Worm (Caenorhabditis elegans) whole organism, L2 larva: ENCODE data around the gene T22F7.3.

Experiments
- C34F6.9 ChIP-seq: fragments of 150-350 bp; optimal IDR thresholded peaks from 2 replicates; lab custom pipeline; 2014; ENCODE audit warnings: missing biosample characterization, missing genetic modification characterization
- F13H6.1 ChIP-seq: sonication (generic microtip); optimal IDR thresholded peaks from 2 replicates; lab custom pipeline; 2016; ENCODE audit warnings: missing genetic modification characterization, missing compliant biosample characterization
- Y55F3AM.14 ChIP-seq: fragments of 200-800 bp; sonication (Bioruptor generic); optimal IDR thresholded peaks from 2 replicates; lab custom pipeline; 2018; ENCODE audit warnings: mild to moderate bottlenecking, missing genetic modification characterization, missing compliant biosample characterization
- ZK546.5 ChIP-seq: sonication (generic microtip); optimal IDR thresholded peaks from 2 replicates; lab custom pipeline; 2017; ENCODE audit warnings: missing biosample characterization, missing genetic modification characterization
- aly-2 ChIP-seq: fragments of 150-350 bp; optimal IDR thresholded peaks from 2 replicates; lab custom pipeline; 2014; ENCODE audit warnings: missing biosample characterization, missing genetic modification characterization
- ama-1 ChIP-seq: fragments of 150-350 bp; optimal IDR thresholded peaks from 2 replicates; lab custom pipeline; 2018; ENCODE audit warnings: inconsistent platforms
- blmp-1 ChIP-seq: sonication (generic microtip); optimal IDR thresholded peaks from 2 replicates; lab custom pipeline; 2017; ENCODE audit warnings: missing genetic modification characterization, mild to moderate bottlenecking, missing compliant biosample characterization, antibody characterized with exemption, moderate library complexity; ENCODE audit not compliant: insufficient read depth
- ceh-16 ChIP-seq: fragments of 150-350 bp; optimal IDR thresholded peaks from 2 replicates; lab custom pipeline; 2014; ENCODE audit warnings: missing biosample characterization, missing genetic modification characterization
- ceh-82 ChIP-seq: fragments of 150-350 bp; optimal IDR thresholded peaks from 2 replicates; lab custom pipeline; 2014; ENCODE audit warnings: missing biosample characterization, missing genetic modification characterization
- crh-2 ChIP-seq: sonication (generic microtip); optimal IDR thresholded peaks from 2 replicates; lab custom pipeline; 2017; ENCODE audit warnings: missing biosample characterization, missing genetic modification characterization
- dmd-4 ChIP-seq: sonication (generic microtip); optimal IDR thresholded peaks from 2 replicates; lab custom pipeline; 2017; ENCODE audit warnings: missing biosample characterization, missing genetic modification characterization
- egl-27 ChIP-seq: sonication (generic microtip); optimal IDR thresholded peaks from 3 replicates; lab custom pipeline; 2017; ENCODE audit warnings: missing biosample characterization, missing genetic modification reagents, missing genetic modification characterization
- elt-1 ChIP-seq: fragments of 150-350 bp; optimal IDR thresholded peaks from 2 replicates; lab custom pipeline; 2014; ENCODE audit warnings: missing biosample characterization, missing genetic modification characterization
- elt-3 ChIP-seq: sonication (generic microtip); optimal IDR thresholded peaks from 2 replicates; lab custom pipeline; 2017; ENCODE audit warnings: missing biosample characterization, missing genetic modification characterization
- fos-1 ChIP-seq: fragments of 150-350 bp; optimal IDR thresholded peaks from 2 replicates; lab custom pipeline; 2014; ENCODE audit warnings: missing biosample characterization, missing genetic modification characterization
- gmeb-1 ChIP-seq: fragments of 150-350 bp; optimal IDR thresholded peaks from 2 replicates; lab custom pipeline; 2014; ENCODE audit warnings: missing biosample characterization, missing genetic modification characterization
- lin-11 ChIP-seq: fragments of 150-350 bp; sonication (generic microtip); optimal IDR thresholded peaks from 2 replicates; lab custom pipeline; 2014; ENCODE audit warnings: missing biosample characterization, missing genetic modification characterization, inconsistent platforms, mixed read lengths
- lin-13 ChIP-seq: fragments of 150-350 bp; optimal IDR thresholded peaks from 2 replicates; lab custom pipeline; 2014; ENCODE audit warnings: missing biosample characterization, missing genetic modification reagents, missing genetic modification characterization
- lin-39 ChIP-seq: fragments of 150-350 bp; optimal IDR thresholded peaks from 2 replicates; lab custom pipeline; 2014; ENCODE audit warnings: missing biosample characterization, missing genetic modification reagents, missing genetic modification characterization
- mab-5 ChIP-seq: fragments of 150-350 bp; optimal IDR thresholded peaks from 2 replicates; lab custom pipeline; 2014; ENCODE audit warnings: missing biosample characterization, missing genetic modification characterization
- nhr-10 ChIP-seq: sonication (generic microtip); optimal IDR thresholded peaks from 2 replicates; lab custom pipeline; 2017; ENCODE audit warnings: missing biosample characterization, missing genetic modification characterization
- nhr-12 ChIP-seq: fragments of 150-350 bp; optimal IDR thresholded peaks from 2 replicates; lab custom pipeline; 2014; ENCODE audit warnings: missing biosample characterization, missing genetic modification characterization
- nhr-129 ChIP-seq: fragments of 150-350 bp; optimal IDR thresholded peaks from 2 replicates; lab custom pipeline; 2014; ENCODE audit warnings: missing biosample characterization, missing genetic modification characterization
- nhr-21 ChIP-seq: fragments of 150-350 bp; optimal IDR thresholded peaks from 2 replicates; lab custom pipeline; 2014; ENCODE audit warnings: missing biosample characterization, missing genetic modification characterization
- nhr-23 ChIP-seq: fragments of 150-350 bp; optimal IDR thresholded peaks from 2 replicates; lab custom pipeline; 2014; ENCODE audit warnings: missing biosample characterization, missing genetic modification reagents, missing genetic modification characterization
- nhr-237 ChIP-seq: fragments of 150-350 bp; optimal IDR thresholded peaks from 2 replicates; lab custom pipeline; 2014; ENCODE audit warnings: missing biosample characterization, missing genetic modification characterization
- nhr-25 ChIP-seq: fragments of 150-350 bp; sonication (generic microtip); optimal IDR thresholded peaks from 3 replicates; lab custom pipeline; 2014; ENCODE audit warnings: missing biosample characterization, missing genetic modification characterization
- nhr-6 ChIP-seq: fragments of 150-350 bp; optimal IDR thresholded peaks from 2 replicates; lab custom pipeline; 2014; ENCODE audit warnings: missing biosample characterization, missing genetic modification characterization
- nhr-77 ChIP-seq: fragments of 150-350 bp; optimal IDR thresholded peaks from 2 replicates; lab custom pipeline; 2014; ENCODE audit warnings: missing biosample characterization, missing genetic modification characterization
- peb-1 ChIP-seq: fragments of 150-350 bp; optimal IDR thresholded peaks from 2 replicates; lab custom pipeline; 2014; ENCODE audit warnings: missing biosample characterization, missing genetic modification characterization
- sem-4 ChIP-seq: fragments of 150-350 bp; optimal IDR thresholded peaks from 2 replicates; lab custom pipeline; 2014; ENCODE audit warnings: missing biosample characterization, missing genetic modification reagents, missing genetic modification characterization
- sma-3 ChIP-seq: sonication (generic microtip); optimal IDR thresholded peaks from 2 replicates; lab custom pipeline; 2016; ENCODE audit warnings: missing genetic modification reagents, missing genetic modification characterization, missing compliant biosample characterization
- sma-9 ChIP-seq, 2 experiments: fragments of 150-350 bp in 1 of 2; sonication (generic microtip) in 1 of 2; optimal IDR thresholded peaks; 2 replicates each; lab custom pipeline; 2014 to 2016; ENCODE audit warnings: missing genetic modification characterization in 2 of 2, mild to moderate bottlenecking in 1 of 2, missing biosample characterization in 1 of 2, missing compliant biosample characterization in 1 of 2, missing genetic modification reagents in 1 of 2, moderate library complexity in 1 of 2
- snpc-4 ChIP-seq: fragments of 150-350 bp; optimal IDR thresholded peaks from 2 replicates; lab custom pipeline; 2014; ENCODE audit warnings: missing biosample characterization, missing genetic modification characterization
- unc-39 ChIP-seq: fragments of 150-350 bp; optimal IDR thresholded peaks from 2 replicates; lab custom pipeline; 2014; ENCODE audit warnings: missing biosample characterization, missing genetic modification characterization
- unc-55 ChIP-seq: fragments of 150-350 bp; sonication (generic microtip); optimal IDR thresholded peaks from 3 replicates; lab custom pipeline; 2014; ENCODE audit warnings: missing biosample characterization, missing genetic modification reagents, missing genetic modification characterization
- zag-1 ChIP-seq: fragments of 150-350 bp; optimal IDR thresholded peaks from 2 replicates; lab custom pipeline; 2014; ENCODE audit warnings: missing biosample characterization, missing genetic modification characterization
- ztf-1 ChIP-seq: fragments of 200-800 bp; sonication (Bioruptor generic); conservative IDR thresholded peaks from 2 replicates; pipeline ENCODE4 v1.3.6; 2022; ENCODE audit warnings: missing genetic modification characterization, missing compliant biosample characterization
- ztf-11 ChIP-seq: sonication (generic microtip); optimal IDR thresholded peaks from 2 replicates; lab custom pipeline; 2017; ENCODE audit warnings: missing biosample characterization, missing genetic modification characterization
- ztf-4 ChIP-seq: fragments of 150-350 bp; optimal IDR thresholded peaks from 2 replicates; lab custom pipeline; 2014; ENCODE audit warnings: missing biosample characterization, missing genetic modification characterization

T22F7.3 gene

DNA sequence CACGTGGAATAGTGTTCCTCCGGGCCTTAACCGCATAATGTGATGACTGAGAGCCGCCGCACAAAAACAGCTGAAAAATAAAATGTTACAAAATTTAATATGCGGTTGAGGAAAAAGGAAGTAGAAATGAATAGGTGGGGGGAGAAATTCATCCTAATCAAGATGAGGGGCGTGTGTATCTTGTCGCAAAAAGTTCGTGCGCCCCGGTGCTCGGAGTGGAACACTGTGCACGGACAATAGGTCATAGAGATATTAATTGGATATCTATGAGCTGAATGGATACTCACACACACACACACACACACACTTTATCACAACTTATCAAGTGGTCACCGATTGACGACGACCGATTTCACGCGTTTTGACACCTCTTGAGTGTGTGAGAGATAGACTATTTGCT is at the start of gene T22F7.3:
Gene T22F7.3 (minus strand): TSS at position 101 of the 400 bp plus-strand sequence.
- TF ChIP-seq nhr-21 (no peak), ztf-1 (no peak), lin-11 (tag; lab: Kevin White, UChicago) (no peak), sma-9 (GFP tag; optimal IDR thresholded peaks at IDR 0.05; lab: Kevin White, UChicago) (no peak), sma-9 (tag; optimal IDR thresholded peaks at IDR 0.05; lab: Kevin White, UChicago) (no peak), elt-1 (no peak), aly-2 (tag; lab: Kevin White, UChicago) (no peak), nhr-129 (tag; lab: Kevin White, UChicago) (no peak), nhr-10 (tag; lab: Kevin White, UChicago) (no peak), unc-55 (GFP tag; lab: Kevin White, UChicago) (no peak), mab-5 (tag; lab: Kevin White, UChicago) (no peak), unc-39 (tag; lab: Kevin White, UChicago) (no peak), zag-1 (tag; lab: Kevin White, UChicago) (no peak), dmd-4 (tag; lab: Kevin White, UChicago) (no peak)

- TF ChIP-seq blmp-1 (peak; percentile 74), ceh-82 (tag; lab: Kevin White, UChicago) (no peak)
These were observed 45.0 kb upstream of the T22F7.3 start for ce11 chrIII:568815-569214.

ce11 chrIII:564786-565185 is 40.9 kb upstream of the T22F7.3 start:
- TF ChIP-seq sma-9 (GFP tag; optimal IDR thresholded peaks at IDR 0.05; lab: Kevin White, UChicago), result no peak
- TF ChIP-seq sma-9 (tag; optimal IDR thresholded peaks at IDR 0.05; lab: Kevin White, UChicago), result no peak
- TF ChIP-seq lin-11 (tag; lab: Kevin White, UChicago), result no peak
- no peak for TF ChIP-seq sma-3 (GFP tag; lab: Kevin White, UChicago)
- TF ChIP-seq snpc-4 (tag; lab: Kevin White, UChicago), result no peak
- peak; percentile 34 for TF ChIP-seq nhr-25 (tag; lab: Kevin White, UChicago)
- no peak for TF ChIP-seq lin-39
- peak; percentile 25 for TF ChIP-seq sem-4 (tag; lab: Kevin White, UChicago)
- no peak for TF ChIP-seq nhr-12 (tag; lab: Kevin White, UChicago)
- no peak for TF ChIP-seq nhr-77 (tag; lab: Kevin White, UChicago)
- TF ChIP-seq ztf-4 (tag; lab: Kevin White, UChicago), result no peak
- TF ChIP-seq nhr-6 (tag; lab: Kevin White, UChicago), result no peak
- TF ChIP-seq nhr-129 (tag; lab: Kevin White, UChicago), result no peak
- TF ChIP-seq fos-1 (tag; lab: Kevin White, UChicago), result no peak

ce11 chrIII:563755-564154 is 39.9 kb upstream of the T22F7.3 start:
- TF ChIP-seq aly-2 (tag; lab: Kevin White, UChicago) (no peak), lin-11 (tag; lab: Kevin White, UChicago) (no peak), Y55F3AM.14 (GFP tag; lab: Kevin White, UChicago) (no peak), elt-1 (no peak), unc-39 (tag; lab: Kevin White, UChicago) (no peak), nhr-25 (tag; lab: Kevin White, UChicago) (no peak), nhr-129 (tag; lab: Kevin White, UChicago) (no peak), nhr-10 (tag; lab: Kevin White, UChicago) (no peak), F13H6.1 (tag; lab: Kevin White, UChicago) (no peak), elt-3 (no peak)
- TF ChIP-seq, all 48 proteins: peak for 0

- TF ChIP-seq mab-5 (tag; lab: Kevin White, UChicago), result no peak
- no peak for TF ChIP-seq nhr-237 (tag; lab: Kevin White, UChicago)
- no peak for TF ChIP-seq ztf-4 (tag; lab: Kevin White, UChicago)
- TF ChIP-seq sma-3 (GFP tag; lab: Kevin White, UChicago), result peak; percentile 23
- TF ChIP-seq ZK546.5 (tag; lab: Kevin White, UChicago), result no peak
- peak; percentile 72 for TF ChIP-seq F13H6.1 (tag; lab: Kevin White, UChicago)
- peak; percentile 67 for TF ChIP-seq sma-9 (GFP tag; optimal IDR thresholded peaks at IDR 0.05; lab: Kevin White, UChicago)
- no peak for TF ChIP-seq sma-9 (tag; optimal IDR thresholded peaks at IDR 0.05; lab: Kevin White, UChicago)
- TF ChIP-seq ceh-16 (tag; lab: Kevin White, UChicago), result peak; percentile 67
- TF ChIP-seq ama-1 (lab: Kevin White, UChicago), result no peak
- TF ChIP-seq nhr-129 (tag; lab: Kevin White, UChicago), result peak; percentile 15
- peak; percentile 51 for TF ChIP-seq nhr-25 (tag; lab: Kevin White, UChicago)
- no peak for TF ChIP-seq peb-1 (tag; lab: Kevin White, UChicago)
- TF ChIP-seq C34F6.9, result peak; percentile 35
- no peak for TF ChIP-seq lin-13
- TF ChIP-seq fos-1 (tag; lab: Kevin White, UChicago), result peak; percentile 67
- TF ChIP-seq nhr-10 (tag; lab: Kevin White, UChicago), result no peak
- TF ChIP-seq unc-55 (GFP tag; lab: Kevin White, UChicago), result no peak
- TF ChIP-seq dmd-4 (tag; lab: Kevin White, UChicago), result no peak
- TF ChIP-seq gmeb-1 (tag; lab: Kevin White, UChicago), result peak; percentile 57
- TF ChIP-seq nhr-23 (tag; lab: Kevin White, UChicago), result no peak
- TF ChIP-seq ztf-11 (tag; lab: Kevin White, UChicago), result no peak
- peak; percentile 12 for TF ChIP-seq crh-2 (tag; lab: Kevin White, UChicago)
- TF ChIP-seq ceh-82 (tag; lab: Kevin White, UChicago), result no peak
- TF ChIP-seq egl-27, result no peak
These were observed 35.0 kb upstream of the T22F7.3 start for ce11 chrIII:558832-559231.
